Worm (Caenorhabditis elegans) whole organism, early embryonic: Measurements from ENCODE around the gene mog-3.

Experiments used
- ama-1 ChIP-seq: fragments of 150-350 bp; optimal IDR thresholded peaks from 2 replicates; lab custom pipeline; 2014
- ceh-36 ChIP-seq: sonication (generic microtip); optimal IDR thresholded peaks from 2 replicates; lab custom pipeline; 2016; ENCODE audit warnings: missing genetic modification characterization, inconsistent platforms, missing compliant biosample characterization
- flt-1 ChIP-seq: fragments of 200-800 bp; sonication (Bioruptor generic); IDR thresholded peaks from 2 replicates; pipeline ENCODE4 v1.3.6; 2022; ENCODE audit warnings: missing genetic modification characterization, missing compliant biosample characterization
- hmbx-1 ChIP-seq: sonication (generic microtip); optimal IDR thresholded peaks from 2 replicates; lab custom pipeline; 2016; ENCODE audit warnings: mild to moderate bottlenecking, missing genetic modification characterization, missing compliant biosample characterization
- hnd-1 ChIP-seq: sonication (generic microtip); optimal IDR thresholded peaks from 2 replicates; lab custom pipeline; 2016; ENCODE audit warnings: missing genetic modification characterization, missing compliant biosample characterization

DNA sequence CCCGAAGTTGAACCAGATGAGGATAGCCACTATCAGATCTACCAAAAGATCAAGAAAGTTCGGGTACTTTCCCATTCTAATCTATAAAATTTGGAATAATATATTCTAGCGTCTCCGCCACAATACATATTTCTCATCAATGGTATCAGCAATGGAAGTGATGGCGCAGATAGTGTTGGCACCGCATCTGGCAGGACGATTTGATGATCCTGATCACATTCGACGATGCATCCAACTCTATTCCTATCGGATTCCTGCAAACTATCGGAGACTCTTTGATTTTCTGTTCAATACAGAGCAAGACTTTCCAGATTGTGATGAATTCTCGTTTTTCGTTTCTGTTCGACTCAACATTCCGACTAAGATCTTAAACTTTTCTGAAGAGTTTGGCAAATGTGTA is 21.0 kb downstream of the mog-3 start:
- TF ChIP-seq ama-1 (lab: Kevin White, UChicago) (no peak), flt-1 (no peak), ceh-36 (tag; lab: Kevin White, UChicago) (no peak), hnd-1 (tag; lab: Kevin White, UChicago) (no peak), hmbx-1 (tag; lab: Kevin White, UChicago) (no peak)
